Fruit fly (Drosophila melanogaster) whole organism, embryonic: ENCODE results near the gene Cwc25.

Experiments used
- Antp ChIP-seq: fragments of 200-800 bp; sonication (Bioruptor generic); optimal IDR thresholded peaks from 3 replicates; lab custom pipeline; 2016; ENCODE audit warnings: missing biosample characterization, missing genetic modification characterization
- CG10543 ChIP-seq: fragments of 200-800 bp; sonication (Bioruptor generic); optimal IDR thresholded peaks from 3 replicates; lab custom pipeline; 2017; ENCODE audit warnings: missing biosample characterization, mild to moderate bottlenecking, missing genetic modification characterization, moderate library complexity
- CG12071 ChIP-seq: fragments of 200-800 bp; sonication (Bioruptor generic); optimal IDR thresholded peaks from 3 replicates; lab custom pipeline; 2018; ENCODE audit warnings: missing biosample characterization, mild to moderate bottlenecking, missing genetic modification characterization
- CG15601 ChIP-seq: fragments of 200-800 bp; sonication (Bioruptor generic); optimal IDR thresholded peaks from 3 replicates; lab custom pipeline; 2019; ENCODE audit warnings: missing biosample characterization, mild to moderate bottlenecking, missing genetic modification characterization, moderate library complexity
- CG15696 ChIP-seq: fragments of 200-800 bp; sonication (Bioruptor generic); optimal IDR thresholded peaks from 2 replicates; lab custom pipeline; 2019; ENCODE audit warnings: missing biosample characterization, mild to moderate bottlenecking, missing genetic modification characterization, moderate library complexity
- CG17186 ChIP-seq: fragments of 200-800 bp; sonication (Bioruptor generic); optimal IDR thresholded peaks from 3 replicates; lab custom pipeline; 2017; ENCODE audit warnings: missing biosample characterization, missing genetic modification reagents, missing genetic modification characterization
- CG2120 ChIP-seq: fragments of 200-800 bp; sonication (Bioruptor generic); optimal IDR thresholded peaks from 3 replicates; lab custom pipeline; 2016; ENCODE audit warnings: missing biosample characterization, missing genetic modification characterization
- CG2712 ChIP-seq: fragments of 200-800 bp; optimal IDR thresholded peaks from 3 replicates; lab custom pipeline; 2019; ENCODE audit warnings: missing biosample characterization, mild to moderate bottlenecking, missing genetic modification characterization, moderate library complexity
- CG33213 ChIP-seq: fragments of 200-800 bp; sonication (Bioruptor generic); optimal IDR thresholded peaks from 3 replicates; lab custom pipeline; 2016; ENCODE audit warnings: missing biosample characterization, missing genetic modification characterization
- CG34376 ChIP-seq: fragments of 200-800 bp; sonication (Bioruptor generic); optimal IDR thresholded peaks from 2 replicates; lab custom pipeline; 2018; ENCODE audit warnings: missing biosample characterization, mild to moderate bottlenecking, missing genetic modification characterization
- CG34422 ChIP-seq: fragments of 200-800 bp; sonication (Bioruptor generic); IDR thresholded peaks from 3 replicates; pipeline ENCODE4 v1.3.6; 2022; ENCODE audit warnings: missing biosample characterization, missing genetic modification characterization
- CG4282 ChIP-seq: fragments of 200-800 bp; sonication (Bioruptor generic); optimal IDR thresholded peaks from 2 replicates; lab custom pipeline; 2016; ENCODE audit warnings: missing biosample characterization, missing genetic modification characterization
- CG4328 ChIP-seq: fragments of 200-800 bp; sonication (Bioruptor generic); optimal IDR thresholded peaks from 3 replicates; lab custom pipeline; 2017; ENCODE audit warnings: missing biosample characterization, missing genetic modification reagents, missing genetic modification characterization
- CG4617 ChIP-seq: fragments of 200-800 bp; sonication (Bioruptor generic); optimal IDR thresholded peaks from 3 replicates; lab custom pipeline; 2016; ENCODE audit warnings: missing biosample characterization, missing genetic modification characterization, borderline replicate concordance
- CG6654 ChIP-seq: fragments of 200-800 bp; sonication (Bioruptor generic); optimal IDR thresholded peaks from 2 replicates; lab custom pipeline; 2017; ENCODE audit warnings: missing biosample characterization, mild to moderate bottlenecking, missing genetic modification characterization
- Chrac-16 ChIP-seq: fragments of 200-800 bp; sonication (Bioruptor generic); optimal IDR thresholded peaks from 3 replicates; lab custom pipeline; 2016; ENCODE audit warnings: missing biosample characterization, missing genetic modification characterization
- Dad ChIP-seq: fragments of 200-800 bp; sonication (Bioruptor generic); optimal IDR thresholded peaks from 3 replicates; lab custom pipeline; 2016; ENCODE audit warnings: missing biosample characterization, missing genetic modification characterization
- Eip74EF ChIP-seq, 2 experiments: fragments of 200-800 bp in 1 of 2; fragments of >200 bp in 1 of 2; sonication (Bioruptor generic) in 1 of 2; optimal IDR thresholded peaks; 2 replicates each; lab custom pipeline; 2017 to 2019; ENCODE audit warnings: missing biosample characterization in 2 of 2, missing genetic modification characterization in 2 of 2, mild to moderate bottlenecking in 1 of 2, moderate library complexity in 1 of 2
- GATAe ChIP-seq: fragments of 200-800 bp; sonication (Bioruptor generic); conservative IDR thresholded peaks from 2 replicates; pipeline ENCODE4 v1.3.6; 2022; ENCODE audit warnings: missing biosample characterization, missing genetic modification characterization
- HHEX ChIP-seq: fragments of 200-800 bp; sonication (Bioruptor generic); optimal IDR thresholded peaks from 3 replicates; lab custom pipeline; 2017; ENCODE audit warnings: missing biosample characterization, mild to moderate bottlenecking, missing genetic modification characterization, missing genetic modification reagents
- Hand ChIP-seq: fragments of 200-800 bp; sonication (Bioruptor generic); optimal IDR thresholded peaks from 2 replicates; lab custom pipeline; 2017; ENCODE audit warnings: mild to moderate bottlenecking, missing biosample characterization, missing genetic modification reagents, missing genetic modification characterization
- Hmr ChIP-seq: fragments of 200-800 bp; sonication (Bioruptor generic); optimal IDR thresholded peaks from 3 replicates; lab custom pipeline; 2017; ENCODE audit warnings: mild to moderate bottlenecking, missing biosample characterization, missing genetic modification reagents, missing genetic modification characterization
- Hr39 ChIP-seq: fragments of >200 bp; optimal IDR thresholded peaks from 2 replicates; lab custom pipeline; 2017
- Max ChIP-seq: fragments of 200-800 bp; sonication (Bioruptor generic); optimal IDR thresholded peaks from 2 replicates; lab custom pipeline; 2016; ENCODE audit warnings: missing biosample characterization, mild to moderate bottlenecking, missing genetic modification characterization
- NK7.1 ChIP-seq: fragments of 200-800 bp; sonication (Bioruptor generic); optimal IDR thresholded peaks from 3 replicates; lab custom pipeline; 2016; ENCODE audit warnings: missing biosample characterization, missing genetic modification characterization
- NfI ChIP-seq: fragments of 200-800 bp; sonication (Bioruptor generic); optimal IDR thresholded peaks from 3 replicates; lab custom pipeline; 2018; ENCODE audit warnings: missing biosample characterization, mild to moderate bottlenecking, missing genetic modification characterization, moderate library complexity
- Opbp ChIP-seq: fragments of 200-800 bp; sonication (Bioruptor generic); IDR thresholded peaks from 3 replicates; pipeline ENCODE4 v1.3.6; 2022; ENCODE audit warnings: missing biosample characterization, missing genetic modification characterization; ENCODE audit not compliant: partially characterized antibody
- Trl ChIP-seq, 3 experiments: fragments of >200 bp in 2 of 3; fragments of 200-800 bp in 1 of 3; sonication (Bioruptor generic) in 1 of 3; optimal IDR thresholded peaks; 2 replicates in 1 of 3; 3 replicates in 2 of 3; lab custom pipeline; 2016 to 2017; ENCODE audit warnings: missing biosample characterization in 1 of 3, missing genetic modification characterization in 1 of 3
- abd-A ChIP-seq: fragments of 200-800 bp; sonication (Bioruptor generic); optimal IDR thresholded peaks from 3 replicates; lab custom pipeline; 2019; ENCODE audit warnings: missing biosample characterization, mild to moderate bottlenecking, missing genetic modification characterization, moderate library complexity
- corto ChIP-seq: fragments of 200-800 bp; sonication (Bioruptor generic); optimal IDR thresholded peaks from 2 replicates; lab custom pipeline; 2016; ENCODE audit warnings: missing biosample characterization, mild to moderate bottlenecking, missing genetic modification characterization, moderate library complexity
- ems ChIP-seq: fragments of 200-800 bp; sonication (Bioruptor generic); optimal IDR thresholded peaks from 3 replicates; lab custom pipeline; 2016; ENCODE audit warnings: missing biosample characterization, missing genetic modification characterization
- eve ChIP-seq, 2 experiments: fragments of >200 bp; optimal IDR thresholded peaks; 2 replicates each; lab custom pipeline; 2017; ENCODE audit warnings: missing biosample characterization in 2 of 2, missing genetic modification characterization in 2 of 2
- gem ChIP-seq: fragments of 200-800 bp; sonication (Bioruptor generic); optimal IDR thresholded peaks from 2 replicates; lab custom pipeline; 2019; ENCODE audit warnings: missing biosample characterization, mild to moderate bottlenecking, missing genetic modification characterization, moderate library complexity
- kni ChIP-seq: fragments of 200-800 bp; sonication (Bioruptor generic); optimal IDR thresholded peaks from 3 replicates; lab custom pipeline; 2017; ENCODE audit warnings: mild to moderate bottlenecking, missing biosample characterization, missing genetic modification reagents, missing genetic modification characterization
- lilli ChIP-seq: fragments of 200-800 bp; sonication (Bioruptor generic); optimal IDR thresholded peaks from 3 replicates; lab custom pipeline; 2016; ENCODE audit warnings: missing biosample characterization, missing genetic modification characterization
- pan ChIP-seq, 4 experiments: fragments of >200 bp in 3 of 4; fragments of 200-800 bp in 1 of 4; sonication (Bioruptor generic) in 1 of 4; optimal IDR thresholded peaks in 3 of 4; IDR thresholded peaks in 1 of 4; 2 replicates each; pipeline versions ENCODE4 v1.3.6 to Lab custom; 2017 to 2022; ENCODE audit warnings: missing biosample characterization in 2 of 4, missing genetic modification characterization in 2 of 4, mixed read lengths in 1 of 4
- peb ChIP-seq: fragments of 200-800 bp; sonication (Bioruptor generic); IDR thresholded peaks from 2 replicates; pipeline ENCODE4 v1.3.6; 2022; ENCODE audit warnings: missing biosample characterization, missing genetic modification characterization
- pho ChIP-seq: fragments of 200-800 bp; sonication (Bioruptor generic); optimal IDR thresholded peaks from 2 replicates; lab custom pipeline; 2016; ENCODE audit warnings: missing biosample characterization, missing genetic modification characterization
- salm ChIP-seq: fragments of 200-800 bp; sonication (Bioruptor generic); optimal IDR thresholded peaks from 2 replicates; lab custom pipeline; 2018; ENCODE audit warnings: missing biosample characterization, mild to moderate bottlenecking, missing genetic modification characterization
- sisA ChIP-seq: fragments of 200-800 bp; sonication (Bioruptor generic); IDR thresholded peaks from 2 replicates; pipeline ENCODE4 v1.3.6; 2022; ENCODE audit warnings: missing biosample characterization, missing genetic modification characterization
- sqz ChIP-seq: fragments of 200-800 bp; sonication (Bioruptor generic); optimal IDR thresholded peaks from 3 replicates; lab custom pipeline; 2018; ENCODE audit warnings: missing biosample characterization, mild to moderate bottlenecking, missing genetic modification characterization
- sr ChIP-seq: fragments of 200-800 bp; sonication (Bioruptor generic); IDR thresholded peaks from 3 replicates; pipeline ENCODE4 v1.3.6; 2022; ENCODE audit warnings: missing biosample characterization, missing genetic modification characterization
- tio ChIP-seq: fragments of 200-800 bp; sonication (Bioruptor generic); optimal IDR thresholded peaks from 2 replicates; lab custom pipeline; 2017; ENCODE audit warnings: missing biosample characterization, missing genetic modification characterization, inconsistent platforms
- tll ChIP-seq, 2 experiments: fragments of 200-800 bp in 1 of 2; fragments of >200 bp in 1 of 2; sonication (Bioruptor generic) in 1 of 2; optimal IDR thresholded peaks; 2 replicates each; lab custom pipeline; 2017 to 2019; ENCODE audit warnings: missing biosample characterization in 2 of 2, missing genetic modification characterization in 2 of 2, mild to moderate bottlenecking in 1 of 2, moderate library complexity in 1 of 2
- vnd ChIP-seq: fragments of 200-800 bp; sonication (Bioruptor generic); IDR thresholded peaks from 3 replicates; pipeline ENCODE4 v1.3.6; 2022; ENCODE audit warnings: missing biosample characterization, missing genetic modification characterization; ENCODE audit not compliant: partially characterized antibody
- vvl ChIP-seq: fragments of 200-800 bp; sonication (Bioruptor generic); IDR thresholded peaks from 2 replicates; pipeline ENCODE4 v1.3.6; 2022; ENCODE audit warnings: missing biosample characterization, missing genetic modification characterization
- wek ChIP-seq: fragments of 200-800 bp; sonication (Bioruptor generic); optimal IDR thresholded peaks from 3 replicates; lab custom pipeline; 2018; ENCODE audit warnings: missing biosample characterization, mild to moderate bottlenecking, missing genetic modification characterization, moderate library complexity
- yki ChIP-seq: fragments of >200 bp; optimal IDR thresholded peaks from 3 replicates; lab custom pipeline; 2018

Gene Cwc25

DNA sequence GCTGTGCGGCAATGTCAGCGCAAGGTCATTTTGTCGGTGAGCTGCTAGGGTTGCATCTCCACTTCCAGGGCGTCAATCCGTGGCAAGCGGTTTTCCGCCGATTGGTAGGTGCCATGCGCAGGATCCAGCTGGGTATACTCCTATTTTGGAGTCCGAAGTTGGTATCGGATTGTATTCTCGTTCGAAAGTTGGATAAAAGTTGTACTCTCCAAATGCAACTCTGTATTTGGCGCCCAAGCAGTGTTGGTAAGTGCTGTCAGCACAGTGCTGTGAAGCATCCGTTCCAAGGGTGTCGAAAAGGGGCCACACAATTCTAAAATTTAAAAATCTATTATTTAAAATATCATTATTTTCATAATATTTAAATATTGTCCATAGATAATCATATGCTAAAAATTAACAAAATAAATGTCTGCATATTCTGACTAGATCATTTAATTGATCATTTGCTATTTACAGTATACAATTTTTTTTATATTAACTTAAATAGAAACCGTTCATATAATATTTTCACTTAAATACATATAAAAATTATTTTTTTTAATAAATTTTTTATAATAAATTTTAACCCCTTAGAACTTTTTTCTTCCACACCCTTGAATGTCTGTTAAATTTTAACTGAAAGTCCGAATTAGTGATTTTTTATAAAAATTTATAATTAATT lies 3.7 kb downstream of the Cwc25 start (continued):
- TF ChIP-seq NfI (peak; percentile 92), Chrac-16 (peak; percentile 90), CG4282 (GFP tag; lab: Kevin White, UChicago) (peak; percentile 78), corto (GFP tag; lab: Kevin White, UChicago) (no peak), CG34376 (GFP tag; lab: Kevin White, UChicago) (peak; percentile 94), yki (lab: Kevin White, UChicago) (no peak), Trl (optimal IDR thresholded peaks at IDR 0.05; lab: Kevin White, UChicago) (no peak), Trl (GFP tag; optimal IDR thresholded peaks at IDR 0.05; lab: Kevin White, UChicago) (peak; percentile 81), CG12071 (GFP tag; lab: Kevin White, UChicago) (no peak), lilli (GFP tag; lab: Kevin White, UChicago) (peak; percentile 92), CG10543 (GFP tag; lab: Kevin White, UChicago) (peak; percentile 93), Hmr (peak; percentile 94), CG33213 (GFP tag; lab: Kevin White, UChicago) (peak; percentile 85), kni (GFP tag; lab: Kevin White, UChicago) (peak; percentile 55), sr (no peak), sisA (GFP tag; lab: Robert Waterston, UW) (peak; percentile 88), tll (GFP tag; optimal IDR thresholded peaks at IDR 0.05; lab: Kevin White, UChicago) (no peak), CG6654 (peak; percentile 56), CG17186 (peak; percentile 82), Antp (GFP tag; lab: Kevin White, UChicago) (peak; percentile 87), Dad (GFP tag; lab: Kevin White, UChicago) (peak; percentile 78), CG15601 (tag; lab: Kevin White, UChicago) (peak; percentile 76), CG34422 (GFP tag; lab: Robert Waterston, UW) (peak; percentile 89), abd-A (tag; lab: Kevin White, UChicago) (no peak), CG4328 (GFP tag; lab: Kevin White, UChicago) (peak; percentile 83), ems (GFP tag; lab: Kevin White, UChicago) (peak; percentile 81), pho (GFP tag; lab: Kevin White, UChicago) (peak; percentile 82), vnd (GFP tag; lab: Robert Waterston, UW) (no peak), Eip74EF (GFP tag; optimal IDR thresholded peaks at IDR 0.05; lab: Kevin White, UChicago) (peak in 1 of 2 experiments; percentile 4), CG2712 (tag; lab: Kevin White, UChicago) (peak; percentile 91), Max (GFP tag; lab: Kevin White, UChicago) (peak; percentile 81), wek (GFP tag; lab: Kevin White, UChicago) (peak; percentile 61), tio (GFP tag; lab: Kevin White, UChicago) (no peak), HHEX (GFP tag; lab: Kevin White, UChicago) (peak; percentile 90), Hr39 (lab: Kevin White, UChicago) (no peak), gem (peak; percentile 95), Opbp (peak; percentile 63), pan (optimal IDR thresholded peaks at IDR 0.05; lab: Kevin White, UChicago) (no peak), pan (GFP tag; optimal IDR thresholded peaks at IDR 0.05 in 1 of 2, IDR thresholded peaks at IDR 0.05 in 1 of 2) (peak in 1 of 2 experiments; percentile 88), peb (GFP tag; lab: Robert Waterston, UW) (peak; percentile 50; the same call in 1 of the 2 replicates), vvl (peak; percentile 91), eve (GFP tag; optimal IDR thresholded peaks at IDR 0.05; lab: Kevin White, UChicago) (no peak), NK7.1 (GFP tag; lab: Kevin White, UChicago) (peak; percentile 69), CG15696 (tag; lab: Kevin White, UChicago) (peak; percentile 58), CG2120 (GFP tag; lab: Kevin White, UChicago) (peak; percentile 91), CG4617 (peak; percentile 80), GATAe (GFP tag; lab: Robert Waterston, UW) (peak; percentile 68), salm (peak; percentile 1), sqz (GFP tag; lab: Kevin White, UChicago) (peak; percentile 73), Hand (GFP tag; lab: Kevin White, UChicago) (peak; percentile 67)
